Fruit fly (Drosophila melanogaster): ENCODE measurements around the gene side-VI.

DNA sequence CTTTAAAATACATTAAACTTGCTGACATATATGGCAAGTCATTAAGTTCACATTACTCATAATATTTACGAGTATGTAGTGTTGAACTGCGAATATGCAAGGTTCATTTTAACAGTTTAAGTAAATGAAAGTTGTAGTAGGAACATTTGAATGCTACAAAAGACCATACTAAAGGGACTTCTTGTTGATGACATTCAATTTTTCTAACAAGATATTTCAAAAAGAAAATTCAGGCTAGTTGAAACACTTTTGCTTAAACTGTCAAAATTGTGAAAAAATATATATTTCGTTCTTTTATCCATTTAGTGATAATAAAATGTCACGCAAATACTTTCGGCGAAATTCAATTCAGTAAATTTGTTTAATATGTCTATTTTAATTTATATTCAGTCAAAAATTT is 22.2 kb upstream of the side-VI start, which contains the start of gene Tengl4:
- TF ChIP-seq bab1 (GFP tag; optimal IDR thresholded peaks at IDR 0.05), result no peak
- TF ChIP-seq Crg-1 (GFP tag; optimal IDR thresholded peaks at IDR 0.05), result no peak
- TF ChIP-seq kay (GFP tag; ENCODE audit: borderline replicate concordance), result no peak
- TF ChIP-seq CG7045 (GFP tag; optimal IDR thresholded peaks at IDR 0.05), result no peak
- TF ChIP-seq cic (GFP tag; optimal IDR thresholded peaks at IDR 0.05), result no peak
